Worm (Caenorhabditis elegans): ENCODE data around the gene T12D8.9.

T12D8.9 gene

ce11 chrIII:13641588-13641987 lies 24.7 kb downstream of the T12D8.9 start, which contains the start of gene acbp-5 (continued):
- no peak for TF ChIP-seq madf-9 (GFP tag; conservative IDR thresholded peaks at IDR 0.05)
- no peak for TF ChIP-seq daf-16 (GFP tag; optimal IDR thresholded peaks at IDR 0.05)
- TF ChIP-seq daf-16 (tag; optimal IDR thresholded peaks at IDR 0.05) = no peak
- TF ChIP-seq ceh-82 (tag; optimal IDR thresholded peaks at IDR 0.05) = no peak
- TF ChIP-seq nhr-41 (GFP tag; IDR thresholded peaks at IDR 0.05) = no peak

ce11 chrIII:13642227-13642626 lies 25.3 kb downstream of the T12D8.9 start, which contains the start of gene T12D8.10:
Gene T12D8.10 (minus strand): TSS chrIII:13642327.
- TF ChIP-seq dmd-6 (GFP tag; IDR thresholded peaks at IDR 0.05) = no peak
- TF ChIP-seq ztf-7 (tag; optimal IDR thresholded peaks at IDR 0.05) = no peak
- TF ChIP-seq vab-7 (GFP tag; IDR thresholded peaks at IDR 0.05) = no peak
- TF ChIP-seq pha-4 (GFP tag; IDR thresholded peaks at IDR 0.05) = no peak
- no peak for TF ChIP-seq pha-4 (tag; optimal IDR thresholded peaks at IDR 0.05)
- TF ChIP-seq Y75B8A.6 (GFP tag; IDR thresholded peaks at IDR 0.05) = no peak
- no peak for TF ChIP-seq lim-7 (GFP tag; IDR thresholded peaks at IDR 0.05)
- no peak for TF ChIP-seq nhr-111 (GFP tag; optimal IDR thresholded peaks at IDR 0.05)
- no peak for TF ChIP-seq nhr-42 (GFP tag; IDR thresholded peaks at IDR 0.05)
- no peak for TF ChIP-seq D1046.2 (GFP tag; IDR thresholded peaks at IDR 0.05)
- no peak for TF ChIP-seq lin-29 (GFP tag; IDR thresholded peaks at IDR 0.05)

DNA sequence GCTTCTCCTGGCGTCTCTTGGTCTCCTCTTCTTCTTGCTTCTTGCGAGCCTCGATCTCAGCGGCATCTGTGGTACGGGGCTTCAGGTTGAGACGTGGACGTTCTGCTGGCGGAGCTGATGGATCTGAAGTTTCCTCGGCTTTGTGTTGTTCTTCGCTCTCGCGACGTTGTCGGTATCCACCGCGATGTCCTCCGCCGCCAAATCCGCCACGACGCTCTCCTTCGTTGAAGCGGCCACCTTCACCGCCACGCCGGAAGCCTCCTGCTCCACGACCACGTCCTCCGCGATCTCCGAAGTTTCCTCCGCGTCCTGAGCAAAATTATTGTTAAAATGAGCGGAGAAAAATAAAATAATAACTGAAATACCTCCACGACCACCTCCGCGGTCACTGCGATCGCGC lies 25.9 kb downstream of the T12D8.9 start:
- TF ChIP-seq egl-43 (GFP tag; IDR thresholded peaks at IDR 0.05) (peak; percentile 9; the same call in 1 of the 2 replicates), set-16 (GFP tag; IDR thresholded peaks at IDR 0.05) (peak; percentile 94), nhr-111 (GFP tag; optimal IDR thresholded peaks at IDR 0.05) (no peak)

DNA sequence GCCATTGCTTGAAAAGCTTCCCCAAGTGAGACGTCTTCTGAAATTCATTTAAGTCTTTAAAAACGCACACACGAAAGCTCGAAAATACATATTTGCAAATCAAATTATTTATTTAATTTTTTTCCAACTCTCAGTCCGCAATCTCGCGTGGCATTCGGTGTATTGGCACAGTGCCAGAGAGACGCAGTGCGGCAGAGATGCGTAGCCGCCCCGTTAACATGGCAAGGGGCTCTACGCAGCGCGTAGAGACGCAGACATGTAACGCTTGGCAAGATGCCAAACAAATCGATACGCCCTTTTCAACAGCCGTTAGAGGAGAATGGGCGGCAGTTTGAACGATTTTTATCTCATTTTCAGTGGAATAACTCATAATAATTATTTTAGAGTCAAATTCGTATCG lies 26.6 kb downstream of the T12D8.9 start, which contains the start of the genes drr-2 and set-16:
Gene drr-2, minus strand, starts transcription at position 37 of the 400 bp plus-strand sequence.
Gene set-16, plus strand, starts transcription at position 383 of the 400 bp plus-strand sequence.
- TF ChIP-seq dmd-8 (GFP tag; IDR thresholded peaks at IDR 0.05) (0 out of 2 replicates have a peak, but pooled peaks have one; percentile 51), mes-2 (tag; optimal IDR thresholded peaks at IDR 0.05; ENCODE audit: poor library complexity, severe bottlenecking) (peak; percentile 96), nhr-11 (tag; optimal IDR thresholded peaks at IDR 0.05) (peak; percentile 99), madf-5 (GFP tag; IDR thresholded peaks at IDR 0.05) (peak; percentile 44 to 84; a peak in 1 of 4 replicates), nhr-48 (tag; optimal IDR thresholded peaks at IDR 0.05) (peak; percentile 96), hlh-11 (tag; optimal IDR thresholded peaks at IDR 0.05) (peak; percentile 100), nhr-10 (tag; optimal IDR thresholded peaks at IDR 0.05) (peak; percentile 94), duxl-1 (tag; optimal IDR thresholded peaks at IDR 0.05; ENCODE audit: poor library complexity) (peak; percentile 96), ctbp-1 (GFP tag; IDR thresholded peaks at IDR 0.05) (peak; percentile 98), snpc-1.2 (GFP tag; IDR thresholded peaks at IDR 0.05) (peak; percentile 92), attf-4 (tag; optimal IDR thresholded peaks at IDR 0.05) (no peak), lin-38 (GFP tag; IDR thresholded peaks at IDR 0.05) (peak; percentile 96), mdl-1 (tag; optimal IDR thresholded peaks at IDR 0.05) (peak; percentile 45 to 82), zip-11 (GFP tag; IDR thresholded peaks at IDR 0.05) (0 out of 2 replicates have a peak, but pooled peaks have one; percentile 41), F10B5.3 (tag; optimal IDR thresholded peaks at IDR 0.05) (peak; percentile 95), lin-15B (tag; optimal IDR thresholded peaks at IDR 0.05) (peak; percentile 95), fos-1 (tag; optimal IDR thresholded peaks at IDR 0.05) (peak; percentile 91), ceh-32 (tag; optimal IDR thresholded peaks at IDR 0.05; ENCODE audit: poor library complexity) (peak; percentile 84), F26F4.8 (GFP tag; conservative IDR thresholded peaks at IDR 0.05) (no peak), tra-1 (GFP tag; IDR thresholded peaks at IDR 0.05) (peak; percentile 98), ceh-82 (tag; optimal IDR thresholded peaks at IDR 0.05) (no peak), ceh-44 (GFP tag; IDR thresholded peaks at IDR 0.05) (0 out of 2 replicates have a peak, but pooled peaks have one; percentile 41), ZK337.2 (GFP tag; IDR thresholded peaks at IDR 0.05) (0 out of 2 replicates have a peak, but pooled peaks have one; percentile 51), dpl-1 (GFP tag; optimal IDR thresholded peaks at IDR 0.05) (peak; percentile 97), unc-130 (GFP tag; optimal IDR thresholded peaks at IDR 0.05) (peak; percentile 98), Y5F2A.4 (GFP tag; optimal IDR thresholded peaks at IDR 0.05) (peak; percentile 86), nhr-111 (GFP tag; optimal IDR thresholded peaks at IDR 0.05) (no peak), hif-1 (tag; optimal IDR thresholded peaks at IDR 0.05) (peak; percentile 87 to 93), mxl-2 (GFP tag; conservative IDR thresholded peaks at IDR 0.05) (peak; percentile 88), T20F7.1 (GFP tag; optimal IDR thresholded peaks at IDR 0.05) (no peak)
